Worm (Caenorhabditis elegans) whole organism, L4/young adult: ENCODE data around the gene npr-10.

Experiments
- dao-5 ChIP-seq: sonication (generic microtip); optimal IDR thresholded peaks from 2 replicates; lab custom pipeline; 2016; ENCODE audit warnings: missing genotype, missing genetic modification characterization, moderate library complexity, missing compliant biosample characterization
- him-1 ChIP-seq: sonication (generic microtip); optimal IDR thresholded peaks from 2 replicates; lab custom pipeline; 2016; ENCODE audit warnings: missing genotype, missing genetic modification reagents, missing genetic modification characterization, missing compliant biosample characterization

DNA sequence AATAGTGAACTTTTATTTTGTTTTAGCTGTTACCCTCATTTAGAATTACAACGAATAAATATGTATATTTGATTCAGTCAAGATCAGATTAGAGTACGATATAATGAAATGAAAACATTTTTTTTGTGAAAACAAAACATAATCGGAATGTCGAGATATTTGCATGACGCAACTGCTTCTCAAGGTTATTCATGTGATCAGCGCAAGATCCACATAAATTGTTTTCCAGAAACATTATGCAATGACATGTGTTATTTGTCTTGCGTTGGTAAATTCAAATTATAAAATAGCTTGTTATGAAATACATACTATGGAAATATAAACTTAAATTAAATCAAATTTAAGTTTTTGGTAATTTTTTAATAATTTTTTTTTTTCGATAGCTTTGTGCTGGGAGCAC is 32.9 kb downstream of the npr-10 start:
- TF ChIP-seq him-1 (tag; lab: Kevin White, UChicago) (no peak), dao-5 (tag; lab: Kevin White, UChicago) (no peak)
